Worm (Caenorhabditis elegans): Measurements from ENCODE around the gene F14F8.9.

Gene F14F8.9

DNA sequence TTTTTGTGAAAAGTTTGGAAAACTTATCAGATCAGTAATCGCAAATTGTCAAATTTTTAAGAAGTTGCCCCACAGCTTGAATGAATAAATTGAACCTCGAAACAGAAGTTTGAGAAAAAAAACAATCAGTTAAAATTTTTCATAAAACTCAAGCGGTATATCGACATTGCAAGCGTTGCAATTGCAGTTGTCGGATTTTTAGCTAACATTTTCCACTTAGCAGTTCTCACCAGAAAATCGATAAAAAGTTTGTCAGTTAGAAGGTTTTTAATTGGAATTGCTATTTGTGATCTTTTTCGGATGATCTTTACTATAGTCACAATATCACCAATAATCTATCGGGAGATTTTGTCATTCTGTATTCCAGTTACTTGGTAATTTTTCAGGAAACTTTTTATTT lies 17.4 kb upstream of the F14F8.9 start, which contains the start of gene srw-43:
Gene srw-43 (plus strand): TSS at position 301 of the 400 bp plus-strand sequence.
- no peak for TF ChIP-seq nhr-6 (tag; optimal IDR thresholded peaks at IDR 0.05)
- TF ChIP-seq ZK546.5 (tag; optimal IDR thresholded peaks at IDR 0.05), result no peak
- no peak for TF ChIP-seq nhr-12 (tag; optimal IDR thresholded peaks at IDR 0.05)
- TF ChIP-seq elt-1 (tag; optimal IDR thresholded peaks at IDR 0.05), result no peak
- TF ChIP-seq zag-1 (tag; optimal IDR thresholded peaks at IDR 0.05), result no peak
- no peak for TF ChIP-seq lsy-2 (tag; optimal IDR thresholded peaks at IDR 0.05)
- no peak for TF ChIP-seq crh-2 (tag; optimal IDR thresholded peaks at IDR 0.05)

DNA sequence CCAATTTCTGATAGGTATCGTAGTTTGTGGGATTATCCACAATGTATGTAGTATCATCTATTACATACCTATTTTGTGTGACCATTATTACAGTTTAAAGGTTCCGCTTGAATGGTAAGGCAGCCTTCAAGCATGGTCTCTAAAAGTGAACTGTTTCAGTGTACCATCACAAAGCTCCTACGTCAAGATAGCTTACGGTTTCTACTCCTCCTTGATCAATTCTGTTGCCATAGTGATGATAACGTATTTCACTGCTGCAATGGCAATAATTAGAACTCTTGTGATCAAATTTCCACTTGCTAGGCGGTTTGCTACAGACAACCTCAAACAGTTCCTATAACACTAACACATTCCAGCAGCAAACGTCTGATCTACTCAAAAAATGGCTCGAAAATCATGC lies 15.0 kb upstream of the F14F8.9 start:
- no peak for TF ChIP-seq blmp-1 (tag; optimal IDR thresholded peaks at IDR 0.05; ENCODE audit: insufficient read depth)
- no peak for TF ChIP-seq lin-13 (GFP tag; optimal IDR thresholded peaks at IDR 0.05)
- TF ChIP-seq lin-11 (tag; optimal IDR thresholded peaks at IDR 0.05), result no peak
- no peak for TF ChIP-seq mbf-1 (tag; optimal IDR thresholded peaks at IDR 0.05)
- no peak for TF ChIP-seq unc-55 (GFP tag; optimal IDR thresholded peaks at IDR 0.05)
- TF ChIP-seq C34F6.9 (tag; optimal IDR thresholded peaks at IDR 0.05), result no peak
- TF ChIP-seq ztf-11 (tag; optimal IDR thresholded peaks at IDR 0.05), result no peak
- TF ChIP-seq mab-5 (tag; optimal IDR thresholded peaks at IDR 0.05), result no peak

DNA sequence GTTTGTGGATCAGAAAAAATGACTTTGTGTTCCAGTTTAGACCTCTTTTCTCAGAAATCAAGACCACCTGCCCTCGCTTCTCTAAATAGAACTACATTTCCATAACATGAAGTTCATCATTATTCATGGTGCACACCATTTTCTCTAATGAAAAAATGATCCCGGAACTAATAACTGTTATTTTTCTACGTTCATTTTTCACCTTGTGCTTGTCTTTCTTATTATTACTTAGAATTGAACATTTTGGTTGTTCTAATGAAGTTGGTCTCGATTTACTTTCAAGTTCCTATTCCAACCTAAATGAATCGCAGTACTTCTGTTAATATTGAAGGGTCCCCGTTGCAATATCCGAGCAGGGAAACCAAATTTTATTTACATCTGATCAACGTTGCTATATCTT lies 14.5 kb upstream of the F14F8.9 start, which contains the start of gene srw-36:
Gene srw-36 (plus strand): TSS at position 301 of the 400 bp plus-strand sequence.
- TF ChIP-seq sma-3 (GFP tag; optimal IDR thresholded peaks at IDR 0.05) (no peak), nhr-11 (tag; optimal IDR thresholded peaks at IDR 0.05) (no peak), ZK546.5 (tag; optimal IDR thresholded peaks at IDR 0.05) (no peak), aly-2 (tag; optimal IDR thresholded peaks at IDR 0.05) (no peak), ztf-4 (tag; optimal IDR thresholded peaks at IDR 0.05) (no peak), mab-5 (tag; optimal IDR thresholded peaks at IDR 0.05) (no peak), nhr-23 (tag; optimal IDR thresholded peaks at IDR 0.05) (no peak), sma-9 (GFP tag; optimal IDR thresholded peaks at IDR 0.05) (no peak), sma-9 (tag; optimal IDR thresholded peaks at IDR 0.05) (no peak), blmp-1 (tag; optimal IDR thresholded peaks at IDR 0.05; ENCODE audit: insufficient read depth) (no peak)

DNA sequence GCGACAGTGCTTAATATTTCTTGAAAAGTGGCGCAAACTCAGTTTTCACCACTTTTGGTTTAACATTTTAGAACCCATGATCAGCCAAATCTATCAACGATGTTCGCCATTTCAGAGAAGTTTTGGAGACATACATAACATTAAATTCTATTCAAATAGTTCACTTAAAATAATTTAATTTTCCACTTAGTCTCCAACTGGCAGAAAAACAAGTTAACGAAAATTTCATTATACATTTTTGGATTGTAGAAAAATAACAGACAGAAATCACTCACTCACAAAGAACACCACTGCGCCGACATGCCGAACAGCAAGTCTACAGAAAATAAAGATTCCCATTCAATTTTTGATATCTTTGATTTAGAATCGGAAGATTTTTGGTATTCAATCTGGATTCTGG lies 11.6 kb upstream of the F14F8.9 start, which contains the start of gene srw-44:
Gene srw-44 (plus strand): TSS at position 301 of the 400 bp plus-strand sequence.
- no peak for TF ChIP-seq lsy-2 (tag; optimal IDR thresholded peaks at IDR 0.05)
- TF ChIP-seq ceh-82 (tag; optimal IDR thresholded peaks at IDR 0.05), result no peak
- no peak for TF ChIP-seq nhr-6 (tag; optimal IDR thresholded peaks at IDR 0.05)
- TF ChIP-seq elt-3 (tag; optimal IDR thresholded peaks at IDR 0.05), result no peak

DNA sequence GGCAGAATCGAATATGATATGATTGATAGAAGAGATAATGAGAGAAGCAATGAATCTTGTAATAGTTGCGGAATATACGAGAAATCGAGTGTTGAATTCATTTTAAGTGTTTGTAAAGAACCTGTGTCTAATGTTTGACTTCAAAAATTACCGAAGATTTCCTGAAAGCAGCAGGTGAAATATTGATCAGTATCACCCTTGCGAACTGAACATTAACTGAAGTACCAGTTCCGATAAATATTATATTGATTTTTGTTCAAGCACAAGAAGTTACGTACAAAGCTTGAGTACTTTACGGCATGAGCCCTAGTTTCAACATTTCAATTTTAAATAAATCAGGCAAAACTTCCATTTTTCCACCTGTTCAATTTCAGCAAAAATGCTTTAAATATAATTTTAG lies 10.9 kb upstream of the F14F8.9 start, which contains the start of gene srz-103:
Gene srz-103 (minus strand): TSS at position 101 of the 400 bp plus-strand sequence.
- TF ChIP-seq R02D3.7 (tag; optimal IDR thresholded peaks at IDR 0.05) (no peak), unc-39 (tag; optimal IDR thresholded peaks at IDR 0.05) (no peak), unc-55 (GFP tag; optimal IDR thresholded peaks at IDR 0.05) (no peak), unc-62 (GFP tag; optimal IDR thresholded peaks at IDR 0.05) (no peak), lin-13 (GFP tag; optimal IDR thresholded peaks at IDR 0.05) (no peak), ceh-82 (tag; optimal IDR thresholded peaks at IDR 0.05) (no peak), ztf-1 (GFP tag; conservative IDR thresholded peaks at IDR 0.05) (no peak), sma-3 (GFP tag; optimal IDR thresholded peaks at IDR 0.05) (no peak), elt-1 (tag; optimal IDR thresholded peaks at IDR 0.05) (no peak), zag-1 (tag; optimal IDR thresholded peaks at IDR 0.05) (no peak), peb-1 (tag; optimal IDR thresholded peaks at IDR 0.05) (no peak), lin-11 (tag; optimal IDR thresholded peaks at IDR 0.05) (no peak), skn-1 (tag; optimal IDR thresholded peaks at IDR 0.05) (no peak), aly-2 (tag; optimal IDR thresholded peaks at IDR 0.05) (no peak), nhr-23 (tag; optimal IDR thresholded peaks at IDR 0.05) (no peak), gmeb-1 (tag; optimal IDR thresholded peaks at IDR 0.05) (no peak), sem-4 (tag; optimal IDR thresholded peaks at IDR 0.05) (no peak), ZK546.5 (tag; optimal IDR thresholded peaks at IDR 0.05) (no peak), F13H6.1 (tag; optimal IDR thresholded peaks at IDR 0.05) (no peak), mbf-1 (tag; optimal IDR thresholded peaks at IDR 0.05) (no peak)

DNA sequence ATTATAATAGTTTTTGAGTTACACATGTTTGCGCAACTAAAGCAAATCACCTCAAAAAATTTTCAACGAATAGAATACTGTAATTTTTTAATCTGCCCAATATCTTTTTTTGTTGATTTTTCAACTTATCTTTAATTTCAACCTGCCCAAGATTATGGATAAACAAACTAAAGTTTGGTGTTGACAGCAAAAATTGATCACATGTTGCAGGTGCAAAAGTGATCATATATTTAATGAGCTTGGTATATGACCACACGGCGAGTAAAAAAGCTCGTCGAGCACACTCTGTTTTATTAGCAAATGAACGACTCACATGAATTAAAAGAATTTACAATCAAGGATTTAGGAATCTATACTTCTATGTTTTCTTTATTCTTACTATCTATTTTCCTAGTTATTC lies 7.2 kb upstream of the F14F8.9 start, which contains the start of gene srz-1:
Gene srz-1 (plus strand): TSS at position 301 of the 400 bp plus-strand sequence.
- TF ChIP-seq egl-27 (tag; optimal IDR thresholded peaks at IDR 0.05) (no peak), sma-3 (GFP tag; optimal IDR thresholded peaks at IDR 0.05) (no peak), nhr-21 (tag; optimal IDR thresholded peaks at IDR 0.05) (no peak), alr-1 (tag; optimal IDR thresholded peaks at IDR 0.05) (no peak), sem-4 (tag; optimal IDR thresholded peaks at IDR 0.05) (no peak), ceh-16 (tag; optimal IDR thresholded peaks at IDR 0.05) (no peak), unc-62 (GFP tag; optimal IDR thresholded peaks at IDR 0.05) (no peak), lin-13 (GFP tag; optimal IDR thresholded peaks at IDR 0.05) (no peak), mbf-1 (tag; optimal IDR thresholded peaks at IDR 0.05) (no peak), dmd-4 (tag; optimal IDR thresholded peaks at IDR 0.05) (no peak)
